Worm (Caenorhabditis elegans) whole organism, midembryonic: Measurements from ENCODE around the gene Y55F3AM.11.

Source experiments
- T22C8.4 ChIP-seq: fragments of 200-800 bp; sonication (Bioruptor generic); IDR thresholded peaks from 2 replicates; pipeline ENCODE4 v1.3.6; 2022; ENCODE audit warnings: missing genetic modification characterization, missing compliant biosample characterization
- cog-1 ChIP-seq: sonication (generic microtip); optimal IDR thresholded peaks from 2 replicates; lab custom pipeline; 2016; ENCODE audit warnings: missing genetic modification characterization, missing compliant biosample characterization
- flt-1 ChIP-seq: fragments of 200-800 bp; sonication (Bioruptor generic); IDR thresholded peaks from 2 replicates; pipeline ENCODE4 v1.3.6; 2022; ENCODE audit warnings: missing genetic modification characterization, missing compliant biosample characterization
- klf-2 ChIP-seq: fragments of 200-800 bp; sonication (Bioruptor generic); conservative IDR thresholded peaks from 2 replicates; pipeline ENCODE4 v1.3.6; 2022; ENCODE audit warnings: missing genetic modification reagents, missing genetic modification characterization, missing compliant biosample characterization
- med-1 ChIP-seq: sonication (generic microtip); optimal IDR thresholded peaks from 2 replicates; lab custom pipeline; 2017; ENCODE audit warnings: missing genetic modification characterization, mild to moderate bottlenecking, missing compliant biosample characterization, antibody characterized with exemption, missing genetic modification reagents; ENCODE audit not compliant: insufficient read depth
- ref-1 ChIP-seq: fragments of 200-800 bp; sonication (Bioruptor generic); conservative IDR thresholded peaks from 2 replicates; pipeline ENCODE4 v1.3.6; 2022; ENCODE audit warnings: missing genetic modification reagents, missing genetic modification characterization, missing compliant biosample characterization
- tab-1 ChIP-seq: fragments of 200-800 bp; sonication (Bioruptor generic); IDR thresholded peaks from 2 replicates; pipeline ENCODE4 v1.3.6; 2022; ENCODE audit warnings: missing genetic modification characterization, missing compliant biosample characterization
- ztf-23 ChIP-seq: fragments of 200-800 bp; sonication (Bioruptor generic); IDR thresholded peaks from 2 replicates; pipeline ENCODE4 v1.3.6; 2022; ENCODE audit warnings: missing genetic modification reagents, missing genetic modification characterization, missing compliant biosample characterization
- ztf-29 ChIP-seq: fragments of 200-800 bp; sonication (Bioruptor generic); IDR thresholded peaks from 2 replicates; pipeline ENCODE4 v1.3.6; 2022; ENCODE audit warnings: missing genetic modification reagents, missing genetic modification characterization, missing compliant biosample characterization

Y55F3AM.11 gene

DNA sequence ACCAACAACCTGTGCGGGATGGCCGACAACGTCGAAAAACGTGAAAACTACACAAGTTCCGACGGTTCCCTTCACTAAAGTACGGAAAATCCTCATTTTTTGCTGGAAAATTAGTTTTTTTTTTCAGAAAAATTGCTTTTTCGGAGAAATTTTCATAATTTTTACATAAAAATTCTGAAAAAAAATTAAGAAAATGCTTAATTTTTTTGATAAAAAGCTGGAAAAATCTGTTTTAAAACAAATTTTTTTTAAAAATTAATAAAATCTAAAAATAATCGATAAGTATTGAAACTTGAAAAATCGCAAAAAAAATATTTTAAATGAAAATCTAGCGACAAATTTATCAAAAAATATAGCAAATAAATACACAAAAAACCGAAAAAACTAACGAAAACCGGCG, 38.4 kb downstream of the Y55F3AM.11 start, which contains the start of gene immp-2:
Gene immp-2, minus strand, starts transcription at position 101 of the 400 bp plus-strand sequence.
- TF ChIP-seq ref-1 (GFP tag; lab: Robert Waterston, UW) (no peak), T22C8.4 (GFP tag; lab: Robert Waterston, UW) (no peak), ztf-29 (GFP tag; lab: Robert Waterston, UW) (no peak), ztf-23 (GFP tag; lab: Robert Waterston, UW) (no peak), cog-1 (tag; lab: Kevin White, UChicago) (no peak), klf-2 (GFP tag; lab: Robert Waterston, UW) (no peak), med-1 (GFP tag; lab: Kevin White, UChicago) (no peak)

DNA sequence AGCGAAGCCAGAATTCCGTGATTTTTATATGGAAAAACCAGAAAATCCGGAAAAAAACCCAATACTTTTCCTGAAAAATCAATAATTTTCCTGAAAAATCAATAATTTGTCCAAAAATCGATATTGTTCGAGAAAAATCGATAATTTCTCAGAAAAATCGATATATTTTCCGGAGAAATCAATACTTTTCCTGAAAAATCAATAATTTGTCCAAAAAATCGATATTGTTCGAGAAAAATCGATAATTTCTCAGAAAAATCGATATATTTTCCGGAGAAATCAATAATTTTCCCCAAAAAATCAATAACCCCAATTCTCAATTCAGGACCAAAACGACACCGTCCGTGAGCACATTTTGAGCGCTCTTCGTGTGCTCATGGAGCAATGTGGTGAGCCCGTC, 43.7 kb downstream of the Y55F3AM.11 start:
- TF ChIP-seq ref-1 (GFP tag; lab: Robert Waterston, UW): no peak
- TF ChIP-seq T22C8.4 (GFP tag; lab: Robert Waterston, UW): peak; percentile 98
- TF ChIP-seq cog-1 (tag; lab: Kevin White, UChicago): no peak

DNA sequence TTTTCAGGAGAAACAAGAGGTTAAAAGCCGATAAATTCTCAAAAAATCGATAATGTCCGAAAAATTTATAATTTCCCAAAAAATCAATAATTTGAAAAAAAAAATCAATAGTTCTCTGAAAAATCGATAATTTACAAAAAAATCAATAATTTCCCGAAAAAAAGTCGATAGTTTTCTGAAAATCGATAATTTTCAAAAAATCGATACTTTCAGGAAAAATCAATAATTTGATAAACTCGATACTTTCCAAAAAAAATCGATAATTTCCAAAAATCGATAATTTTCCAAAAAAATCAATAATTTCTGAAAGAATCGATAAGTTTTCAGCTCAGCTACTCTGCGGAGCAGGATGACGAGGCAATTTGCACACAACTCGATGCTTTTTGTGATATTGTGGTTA, 44.5 kb downstream of the Y55F3AM.11 start:
- TF ChIP-seq med-1 (GFP tag; lab: Kevin White, UChicago): no peak
- peak; percentile 98 for TF ChIP-seq T22C8.4 (GFP tag; lab: Robert Waterston, UW)

DNA sequence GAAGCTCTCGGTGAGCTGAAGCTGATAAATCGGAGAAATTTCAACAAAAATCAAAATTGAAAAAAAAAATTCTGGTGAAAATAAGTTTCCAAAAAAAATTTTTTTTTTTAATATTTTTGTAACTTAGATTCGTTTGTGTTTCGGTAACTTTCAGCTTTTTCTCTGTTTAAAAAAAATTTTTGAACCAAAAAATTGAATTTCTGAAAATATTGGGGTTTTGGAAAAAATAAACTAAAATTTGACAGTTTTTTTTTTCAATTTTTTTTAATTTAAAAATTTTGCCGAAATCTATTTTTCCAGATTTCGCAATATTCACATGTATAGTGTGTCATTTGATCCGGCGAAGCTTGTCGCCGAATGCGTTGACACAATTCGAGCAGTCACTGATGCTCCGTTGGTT, 45.3 kb downstream of the Y55F3AM.11 start, which contains the start of gene Y55F3AM.5:
Gene Y55F3AM.5, plus strand, starts transcription at position 301 of the 400 bp plus-strand sequence.
- TF ChIP-seq T22C8.4 (GFP tag; lab: Robert Waterston, UW): no peak
- no peak for TF ChIP-seq ztf-29 (GFP tag; lab: Robert Waterston, UW)
- TF ChIP-seq ref-1 (GFP tag; lab: Robert Waterston, UW): no peak

DNA sequence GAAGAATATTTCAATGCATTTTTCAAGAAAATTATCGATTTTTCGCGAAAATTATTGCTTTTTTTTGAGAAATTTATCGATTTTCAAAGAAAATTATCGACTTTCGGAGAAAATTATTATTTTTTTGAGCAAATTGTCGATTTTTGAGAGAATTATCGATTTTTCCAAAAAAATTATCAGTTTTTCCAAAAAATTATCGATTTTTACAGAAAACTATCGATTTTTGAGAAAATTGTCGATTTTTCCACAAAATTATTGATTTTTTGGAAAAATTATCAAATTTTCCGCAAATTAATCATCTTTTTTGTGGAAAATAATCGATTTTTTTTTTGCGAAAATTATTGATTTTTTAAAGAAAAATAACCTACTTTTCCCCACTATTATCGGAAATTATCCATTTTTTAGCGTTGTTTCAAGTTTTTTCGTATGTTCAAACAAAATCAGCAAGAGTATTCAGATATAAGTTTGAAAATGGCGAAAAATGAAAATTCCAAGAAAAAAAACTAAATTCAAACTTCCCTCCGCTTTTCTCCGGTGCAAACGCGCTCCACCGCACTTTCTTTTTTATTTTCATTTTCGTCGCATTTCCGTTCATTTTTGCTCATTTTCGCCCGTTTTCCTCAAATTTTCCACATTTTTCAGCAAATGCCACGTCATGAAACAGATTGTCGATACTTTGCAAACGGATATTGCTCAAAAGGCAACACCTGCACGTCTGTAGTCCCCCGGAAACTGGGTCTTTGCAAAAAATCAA, 52.4 kb downstream of the Y55F3AM.11 start, which contains the start of gene lep-2:
Gene lep-2, plus strand, starts transcription at position 637 of the 754 bp plus-strand sequence.
- TF ChIP-seq ztf-29 (GFP tag; lab: Robert Waterston, UW) (no peak), T22C8.4 (GFP tag; lab: Robert Waterston, UW) (peak; percentile 83), cog-1 (tag; lab: Kevin White, UChicago) (no peak)

- TF ChIP-seq tab-1 (GFP tag; lab: Robert Waterston, UW): no peak
- TF ChIP-seq flt-1 (GFP tag; lab: Robert Waterston, UW): peak; percentile 52; the same call in 1 of the 2 replicates
These were observed 53.0 kb downstream of the Y55F3AM.11 start for ce11 chrIV:991181-991642.

DNA sequence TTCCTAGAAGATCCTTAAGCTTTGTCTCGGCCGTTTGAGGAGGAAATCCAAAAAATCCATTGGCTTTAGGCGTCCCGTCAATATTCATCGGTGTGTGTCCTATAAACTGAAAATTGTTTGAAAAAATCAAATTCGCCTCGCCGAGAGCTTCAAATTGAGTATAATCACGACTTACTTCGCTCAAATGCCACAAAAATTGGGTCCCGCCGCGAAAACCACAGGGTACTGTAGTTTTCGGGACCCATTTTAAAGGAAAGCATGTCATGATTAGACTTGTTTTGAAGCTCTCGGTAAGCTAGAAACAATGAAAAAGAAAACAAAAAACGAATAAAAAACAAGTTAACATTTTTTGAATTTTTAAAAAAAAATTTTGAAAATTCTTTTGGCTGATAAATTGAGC, 53.8 kb downstream of the Y55F3AM.11 start, which contains the start of gene egrh-2:
Gene egrh-2, minus strand, starts transcription at position 101 of the 400 bp plus-strand sequence.
- TF ChIP-seq ztf-23 (GFP tag; lab: Robert Waterston, UW) (no peak), med-1 (GFP tag; lab: Kevin White, UChicago) (no peak), cog-1 (tag; lab: Kevin White, UChicago) (no peak), ztf-29 (GFP tag; lab: Robert Waterston, UW) (no peak), klf-2 (GFP tag; lab: Robert Waterston, UW) (no peak), tab-1 (GFP tag; lab: Robert Waterston, UW) (no peak), T22C8.4 (GFP tag; lab: Robert Waterston, UW) (no peak), flt-1 (GFP tag; lab: Robert Waterston, UW) (no peak), ref-1 (GFP tag; lab: Robert Waterston, UW) (no peak)
